Worm (Caenorhabditis elegans): ENCODE data around the gene Y49A3A.3.

Y49A3A.3 gene

DNA sequence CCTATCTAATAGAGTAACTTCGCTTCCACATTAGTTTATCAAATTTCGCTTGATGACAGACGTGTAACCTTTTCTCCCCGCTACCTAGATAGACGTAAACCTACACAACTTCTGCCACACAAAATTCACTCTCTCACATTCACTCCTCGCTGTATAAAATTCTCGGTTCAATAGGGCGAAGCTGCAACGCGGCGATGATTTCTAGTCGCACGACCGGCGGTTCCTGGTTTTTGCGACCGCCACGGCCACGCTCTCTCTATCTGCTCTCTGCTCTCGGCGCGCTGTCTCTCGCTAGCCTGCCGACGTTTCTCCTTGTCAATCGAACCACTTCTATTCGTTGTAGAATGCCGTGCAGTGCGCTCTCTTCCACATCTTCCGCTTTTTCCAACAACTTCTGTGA, 3.3 kb upstream of the Y49A3A.3 start:
- TF ChIP-seq snpc-3.4 (tag; optimal IDR thresholded peaks at IDR 0.05): no peak
- 0 out of 2 replicates have a peak, but pooled peaks have one; percentile 27 for TF ChIP-seq ztf-28 (GFP tag; IDR thresholded peaks at IDR 0.05)
- TF ChIP-seq B0035.1 (tag; optimal IDR thresholded peaks at IDR 0.05): peak; percentile 39
- TF ChIP-seq let-607 (tag; optimal IDR thresholded peaks at IDR 0.05): peak; percentile 75 to 87
- TF ChIP-seq atf-7 (tag; optimal IDR thresholded peaks at IDR 0.05): peak; percentile 76
- 0 out of 2 replicates have a peak, but pooled peaks have one; percentile 18 for TF ChIP-seq madf-3 (GFP tag; IDR thresholded peaks at IDR 0.05)
- peak; percentile 51; the same call in 1 of the 2 replicates for TF ChIP-seq rcor-1 (GFP tag; IDR thresholded peaks at IDR 0.05)
- TF ChIP-seq C17E4.6 (GFP tag; IDR thresholded peaks at IDR 0.05): 0 out of 2 replicates have a peak, but pooled peaks have one; percentile 41
- TF ChIP-seq ceh-27 (GFP tag; optimal IDR thresholded peaks at IDR 0.05): peak; percentile 87
- peak in 1 of 3 experiments; percentile 69 for TF ChIP-seq lin-35 (GFP tag; optimal IDR thresholded peaks at IDR 0.05)
- TF ChIP-seq ztf-26 (tag; optimal IDR thresholded peaks at IDR 0.05): peak; percentile 54
- peak; percentile 26 for TF ChIP-seq die-1 (tag; optimal IDR thresholded peaks at IDR 0.05)
- TF ChIP-seq lin-26 (GFP tag; IDR thresholded peaks at IDR 0.05): peak; percentile 74
- TF ChIP-seq egrh-3 (GFP tag; IDR thresholded peaks at IDR 0.05): peak; percentile 89
- peak; percentile 46 for TF ChIP-seq F52B5.7 (tag; optimal IDR thresholded peaks at IDR 0.05)
- TF ChIP-seq hsf-1 (GFP tag; IDR thresholded peaks at IDR 0.05): no peak
- TF ChIP-seq ceh-79 (tag; optimal IDR thresholded peaks at IDR 0.05): no peak
- TF ChIP-seq ama-1 (optimal IDR thresholded peaks at IDR 0.05): no peak
- TF ChIP-seq ama-1 (GFP tag; optimal IDR thresholded peaks at IDR 0.05): peak in 1 of 2 experiments; percentile 23
- TF ChIP-seq hmg-1.2 (GFP tag; IDR thresholded peaks at IDR 0.05): peak; percentile 60; the same call in 1 of the 2 replicates
- TF ChIP-seq cebp-1 (GFP tag; IDR thresholded peaks at IDR 0.05): no peak
- TF ChIP-seq cebp-1 (tag; optimal IDR thresholded peaks at IDR 0.05): peak; percentile 83
- TF ChIP-seq egl-44 (GFP tag; IDR thresholded peaks at IDR 0.05): peak; percentile 65
- TF ChIP-seq rpc-1 (optimal IDR thresholded peaks at IDR 0.05): no peak
- no peak for TF ChIP-seq rpc-1 (tag; optimal IDR thresholded peaks at IDR 0.05)
- TF ChIP-seq bed-2 (GFP tag; IDR thresholded peaks at IDR 0.05): 0 out of 2 replicates have a peak, but pooled peaks have one; percentile 17
- TF ChIP-seq ets-4 (GFP tag; optimal IDR thresholded peaks at IDR 0.05): peak; percentile 84
- peak; percentile 44 for TF ChIP-seq efl-1 (GFP tag; optimal IDR thresholded peaks at IDR 0.05)
- no peak for TF ChIP-seq xnd-1 (tag; optimal IDR thresholded peaks at IDR 0.05)
- TF ChIP-seq lsy-27 (tag; optimal IDR thresholded peaks at IDR 0.05; ENCODE audit: borderline replicate concordance, insufficient read depth): no peak
- TF ChIP-seq athp-1 (tag; optimal IDR thresholded peaks at IDR 0.05): no peak
- no peak for TF ChIP-seq zim-3 (tag; optimal IDR thresholded peaks at IDR 0.05)
- TF ChIP-seq nfyb-1 (GFP tag; IDR thresholded peaks at IDR 0.05): peak; percentile 89
- peak; percentile 67 for TF ChIP-seq K12H6.12 (tag; optimal IDR thresholded peaks at IDR 0.05)
- TF ChIP-seq ztf-22 (GFP tag; optimal IDR thresholded peaks at IDR 0.05): peak; percentile 36
- TF ChIP-seq dpl-1 (GFP tag; optimal IDR thresholded peaks at IDR 0.05): peak; percentile 1
- no peak for TF ChIP-seq egl-18 (GFP tag; IDR thresholded peaks at IDR 0.05)
- TF ChIP-seq lir-1 (GFP tag; conservative IDR thresholded peaks at IDR 0.05): 0 out of 2 replicates have a peak, but pooled peaks have one; percentile 47
- peak; percentile 85 for TF ChIP-seq Y67H2A.10 (GFP tag; conservative IDR thresholded peaks at IDR 0.05)
- peak; percentile 77 for TF ChIP-seq lin-40 (tag; optimal IDR thresholded peaks at IDR 0.05)
- TF ChIP-seq cebp-2 (GFP tag; IDR thresholded peaks at IDR 0.05): no peak
- TF ChIP-seq ztf-25 (GFP tag; IDR thresholded peaks at IDR 0.05): no peak
- TF ChIP-seq F57C9.4 (tag; optimal IDR thresholded peaks at IDR 0.05): no peak
- TF ChIP-seq F55B11.4 (tag; optimal IDR thresholded peaks at IDR 0.05; ENCODE audit: borderline replicate concordance, insufficient read depth): no peak
- 0 out of 2 replicates have a peak, but pooled peaks have one; percentile 16 for TF ChIP-seq aptf-2 (GFP tag; conservative IDR thresholded peaks at IDR 0.05)
- TF ChIP-seq ztf-18 (tag; optimal IDR thresholded peaks at IDR 0.05): peak; percentile 86
- no peak for TF ChIP-seq nhr-27 (tag; optimal IDR thresholded peaks at IDR 0.05)
- no peak for TF ChIP-seq F22D6.2 (tag; optimal IDR thresholded peaks at IDR 0.05)
- TF ChIP-seq chd-7 (tag; optimal IDR thresholded peaks at IDR 0.05): peak; percentile 23

Measured in whole organism, young adult.